Worm (Caenorhabditis elegans) whole organism, mixed stage, embryonic: ENCODE measurements around the gene K09H11.4.

Experiments used
- bed-3 ChIP-seq: fragments of 200-800 bp; sonication (Bioruptor generic); optimal IDR thresholded peaks from 3 replicates; lab custom pipeline; 2018; ENCODE audit warnings: mild to moderate bottlenecking, missing genetic modification characterization, moderate library complexity, missing compliant biosample characterization
- blmp-1 ChIP-seq: fragments of 150-350 bp; optimal IDR thresholded peaks from 2 replicates; lab custom pipeline; 2014; ENCODE audit warnings: missing biosample characterization, missing genetic modification characterization
- ceh-39 ChIP-seq: fragments of 150-350 bp; optimal IDR thresholded peaks from 2 replicates; lab custom pipeline; 2014; ENCODE audit warnings: missing biosample characterization, missing genetic modification characterization
- ceh-43 ChIP-seq: fragments of 200-800 bp; sonication (Bioruptor generic); optimal IDR thresholded peaks from 2 replicates; lab custom pipeline; 2018; ENCODE audit warnings: mild to moderate bottlenecking, missing genetic modification characterization, moderate library complexity, missing compliant biosample characterization
- ceh-83 ChIP-seq: fragments of 200-800 bp; sonication (Bioruptor generic); optimal IDR thresholded peaks from 2 replicates; lab custom pipeline; 2018; ENCODE audit warnings: mild to moderate bottlenecking, missing genetic modification characterization, missing compliant biosample characterization
- ces-1 ChIP-seq: fragments of 150-350 bp; optimal IDR thresholded peaks from 2 replicates; lab custom pipeline; 2014; ENCODE audit warnings: missing biosample characterization, missing genetic modification reagents, missing genetic modification characterization
- cnd-1 ChIP-seq: fragments of 200-800 bp; sonication (Bioruptor generic); optimal IDR thresholded peaks from 2 replicates; lab custom pipeline; 2018; ENCODE audit warnings: mild to moderate bottlenecking, missing genetic modification characterization, missing compliant biosample characterization
- drap-1 ChIP-seq: fragments of 200-800 bp; sonication (Bioruptor generic); optimal IDR thresholded peaks from 3 replicates; lab custom pipeline; 2018; ENCODE audit warnings: mild to moderate bottlenecking, missing genetic modification characterization, missing compliant biosample characterization
- elt-1 ChIP-seq: sonication (generic microtip); optimal IDR thresholded peaks from 2 replicates; lab custom pipeline; 2017; ENCODE audit warnings: missing genetic modification characterization, mild to moderate bottlenecking, missing compliant biosample characterization, antibody characterized with exemption, moderate library complexity, borderline replicate concordance; ENCODE audit not compliant: insufficient read depth
- elt-3 ChIP-seq: fragments of 150-350 bp; optimal IDR thresholded peaks from 2 replicates; lab custom pipeline; 2014; ENCODE audit warnings: missing biosample characterization, missing genetic modification characterization
- flh-1 ChIP-seq: fragments of 200-800 bp; sonication (Bioruptor generic); optimal IDR thresholded peaks from 2 replicates; lab custom pipeline; 2018; ENCODE audit warnings: mild to moderate bottlenecking, missing genetic modification characterization, moderate library complexity, missing compliant biosample characterization
- ham-2 ChIP-seq: fragments of 200-800 bp; sonication (Bioruptor generic); optimal IDR thresholded peaks from 2 replicates; lab custom pipeline; 2018; ENCODE audit warnings: mild to moderate bottlenecking, missing genetic modification characterization, missing compliant biosample characterization
- hlh-1 ChIP-seq: fragments of 150-350 bp; optimal IDR thresholded peaks from 2 replicates; lab custom pipeline; 2014; ENCODE audit warnings: missing biosample characterization, missing genetic modification reagents, missing genetic modification characterization
- lsy-2 ChIP-seq: fragments of 150-350 bp; optimal IDR thresholded peaks from 2 replicates; lab custom pipeline; 2014; ENCODE audit warnings: missing biosample characterization, missing genetic modification characterization
- mab-5 ChIP-seq: fragments of 150-350 bp; optimal IDR thresholded peaks from 2 replicates; lab custom pipeline; 2014; ENCODE audit warnings: missing biosample characterization, missing genetic modification characterization
- mep-1 ChIP-seq: fragments of 150-350 bp; optimal IDR thresholded peaks from 2 replicates; lab custom pipeline; 2017; ENCODE audit warnings: missing biosample characterization, missing genetic modification reagents, missing genetic modification characterization, inconsistent platforms
- mls-2 ChIP-seq: sonication (generic microtip); optimal IDR thresholded peaks from 2 replicates; lab custom pipeline; 2016; ENCODE audit warnings: mild to moderate bottlenecking, missing genetic modification characterization, moderate library complexity, missing compliant biosample characterization
- nhr-12 ChIP-seq: fragments of 150-350 bp; optimal IDR thresholded peaks from 2 replicates; lab custom pipeline; 2014; ENCODE audit warnings: missing biosample characterization, missing genetic modification characterization
- nhr-237 ChIP-seq: fragments of 150-350 bp; optimal IDR thresholded peaks from 2 replicates; lab custom pipeline; 2014; ENCODE audit warnings: missing biosample characterization, missing genetic modification characterization
- nhr-28 ChIP-seq: fragments of 150-350 bp; optimal IDR thresholded peaks from 2 replicates; lab custom pipeline; 2014; ENCODE audit warnings: missing biosample characterization, missing genetic modification characterization
- nhr-76 ChIP-seq: sonication (generic microtip); optimal IDR thresholded peaks from 2 replicates; lab custom pipeline; 2017; ENCODE audit warnings: missing biosample characterization, missing genetic modification characterization
- pha-4 ChIP-seq: fragments of 150-350 bp; optimal IDR thresholded peaks from 2 replicates; lab custom pipeline; 2018; ENCODE audit warnings: missing biosample characterization, missing genetic modification reagents, missing genetic modification characterization
- sem-2 ChIP-seq: fragments of 200-800 bp; sonication (Bioruptor generic); optimal IDR thresholded peaks from 2 replicates; lab custom pipeline; 2018; ENCODE audit warnings: mild to moderate bottlenecking, missing genetic modification characterization, missing compliant biosample characterization
- snpc-4 ChIP-seq: fragments of 150-350 bp; optimal IDR thresholded peaks from 2 replicates; lab custom pipeline; 2014; ENCODE audit warnings: missing biosample characterization, missing genetic modification characterization
- sptf-1 ChIP-seq: sonication (generic microtip); optimal IDR thresholded peaks from 2 replicates; lab custom pipeline; 2017; ENCODE audit warnings: mild to moderate bottlenecking, missing genetic modification characterization, moderate library complexity, missing compliant biosample characterization
- tbx-8 ChIP-seq: fragments of 200-800 bp; sonication (Bioruptor generic); optimal IDR thresholded peaks from 2 replicates; lab custom pipeline; 2018; ENCODE audit warnings: mild to moderate bottlenecking, missing genetic modification characterization, moderate library complexity, missing compliant biosample characterization
- unc-120 ChIP-seq: sonication (generic microtip); optimal IDR thresholded peaks from 2 replicates; lab custom pipeline; 2017; ENCODE audit warnings: missing genetic modification characterization, missing compliant biosample characterization; ENCODE audit not compliant: poor library complexity, severe bottlenecking
- unc-62 ChIP-seq: fragments of 150-350 bp; optimal IDR thresholded peaks from 2 replicates; lab custom pipeline; 2014; ENCODE audit warnings: missing biosample characterization, missing genetic modification reagents, missing genetic modification characterization
- zip-8 ChIP-seq: fragments of 150-350 bp; optimal IDR thresholded peaks from 2 replicates; lab custom pipeline; 2014; ENCODE audit warnings: missing biosample characterization, missing genetic modification characterization
- ztf-11 ChIP-seq: fragments of 150-350 bp; optimal IDR thresholded peaks from 2 replicates; lab custom pipeline; 2014; ENCODE audit warnings: missing biosample characterization, missing genetic modification characterization

The K09H11.4 gene

DNA sequence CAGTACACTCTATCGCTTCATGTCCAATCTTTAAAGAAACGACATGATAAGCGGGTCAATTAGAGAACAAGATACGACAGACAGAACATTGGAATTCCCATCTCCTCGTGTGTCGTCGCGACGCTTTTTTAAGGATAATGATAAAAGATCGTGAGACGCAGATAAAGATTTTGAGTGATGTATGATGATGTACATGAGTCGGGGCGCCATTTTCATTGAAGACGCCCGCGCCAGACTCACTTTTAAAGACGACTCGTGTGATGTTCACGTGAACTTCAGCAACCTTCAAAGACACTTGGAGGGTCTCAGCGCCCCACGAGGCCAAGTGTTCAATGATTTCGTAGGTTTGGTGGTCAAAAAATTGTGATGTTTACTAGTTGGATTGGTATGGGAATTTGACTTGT lies 41.9 kb upstream of the K09H11.4 start:
- TF ChIP-seq blmp-1 (tag; lab: Kevin White, UChicago) (no peak), elt-3 (tag; lab: Kevin White, UChicago) (no peak), unc-62 (no peak)

DNA sequence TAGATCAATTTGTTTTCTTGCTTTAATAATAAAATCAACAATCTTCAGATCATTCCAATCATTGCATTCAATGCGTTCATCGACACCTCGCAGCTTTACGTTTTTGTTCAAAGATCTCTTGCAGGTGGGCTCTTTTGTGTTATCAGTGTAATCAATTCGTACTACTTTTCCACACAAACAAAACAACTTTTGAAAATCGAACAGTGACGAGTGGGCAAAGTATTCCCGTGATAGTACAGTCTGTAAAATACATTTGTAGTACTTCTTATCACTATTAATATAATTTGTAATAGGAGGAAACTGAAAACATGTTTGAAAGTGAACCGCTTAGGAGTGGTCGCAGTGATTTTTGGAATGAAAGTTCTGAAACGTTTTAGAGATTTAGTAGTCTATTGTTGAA lies 38.7 kb upstream of the K09H11.4 start, which contains the start of gene pgph-2:
pgph-2 (plus strand) TSS at position 47 of the 400 bp plus-strand sequence.
- TF ChIP-seq snpc-4 (no peak), sptf-1 (tag; lab: Kevin White, UChicago) (no peak), flh-1 (GFP tag; lab: Kevin White, UChicago) (no peak), tbx-8 (GFP tag; lab: Kevin White, UChicago) (no peak), cnd-1 (tag; lab: Kevin White, UChicago) (no peak), nhr-237 (tag; lab: Kevin White, UChicago) (no peak), mep-1 (tag; lab: Kevin White, UChicago) (no peak), unc-62 (no peak), ces-1 (GFP tag; lab: Kevin White, UChicago) (no peak), elt-1 (tag; lab: Kevin White, UChicago) (no peak), hlh-1 (tag; lab: Kevin White, UChicago) (no peak), zip-8 (tag; lab: Kevin White, UChicago) (no peak), drap-1 (no peak), nhr-28 (tag; lab: Kevin White, UChicago) (no peak), nhr-76 (tag; lab: Kevin White, UChicago) (no peak), nhr-12 (no peak)

DNA sequence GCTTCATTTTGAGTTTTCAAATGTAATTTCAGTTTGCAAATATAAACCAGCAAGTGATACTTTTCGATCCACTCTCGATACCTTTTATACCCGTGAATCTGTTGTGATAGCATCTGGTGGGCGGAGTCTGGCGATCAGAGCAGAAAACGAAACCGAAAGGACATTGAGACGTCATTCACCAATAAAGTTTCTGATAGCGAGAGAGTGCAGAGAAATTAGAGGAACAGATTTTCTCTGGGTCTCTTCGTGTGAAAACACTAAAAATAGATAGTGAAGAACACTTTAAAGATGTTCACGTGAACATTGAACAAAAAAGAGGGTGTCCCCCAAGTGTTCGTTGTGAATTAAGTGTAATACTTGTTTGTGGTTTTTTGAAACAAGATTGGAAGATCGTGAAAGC lies 37.4 kb upstream of the K09H11.4 start, which contains the start of gene pgph-3:
pgph-3 (minus strand) TSS at position 60 of the 400 bp plus-strand sequence.
- no peak for TF ChIP-seq ces-1 (GFP tag; lab: Kevin White, UChicago)
- TF ChIP-seq unc-120, result peak; percentile 40
- no peak for TF ChIP-seq snpc-4
- peak; percentile 46 for TF ChIP-seq blmp-1 (tag; lab: Kevin White, UChicago)
- no peak for TF ChIP-seq ceh-43 (GFP tag; lab: Kevin White, UChicago)
- no peak for TF ChIP-seq ceh-83 (GFP tag; lab: Kevin White, UChicago)
- TF ChIP-seq sem-2 (GFP tag; lab: Kevin White, UChicago), result no peak
- no peak for TF ChIP-seq ham-2 (GFP tag; lab: Kevin White, UChicago)
- TF ChIP-seq lsy-2 (tag; lab: Kevin White, UChicago), result no peak

DNA sequence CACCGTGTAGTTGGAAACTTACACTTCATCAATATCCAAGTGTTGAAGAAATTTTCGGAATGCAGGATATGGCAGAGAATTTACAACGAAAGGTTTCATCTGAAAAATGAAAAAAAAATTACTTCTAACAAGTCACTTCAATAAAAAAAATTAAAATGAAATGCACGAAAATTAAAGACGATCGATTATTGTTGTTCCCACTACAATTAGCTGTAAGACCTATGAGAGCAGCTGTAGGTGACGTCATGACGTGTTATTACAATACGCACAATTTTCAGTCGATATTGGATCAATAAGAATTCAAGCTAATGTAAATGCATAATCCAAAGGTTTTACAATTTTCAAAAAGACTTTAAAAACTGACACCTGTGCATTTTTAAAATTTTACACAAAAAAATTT lies 33.8 kb upstream of the K09H11.4 start, which contains the start of gene C53A3.1:
C53A3.1 (minus strand) TSS at position 101 of the 400 bp plus-strand sequence.
- TF ChIP-seq sptf-1 (tag; lab: Kevin White, UChicago) (no peak), tbx-8 (GFP tag; lab: Kevin White, UChicago) (no peak), nhr-237 (tag; lab: Kevin White, UChicago) (no peak), pha-4 (tag; lab: Kevin White, UChicago) (no peak), blmp-1 (tag; lab: Kevin White, UChicago) (no peak), ztf-11 (tag; lab: Kevin White, UChicago) (no peak), ceh-83 (GFP tag; lab: Kevin White, UChicago) (no peak), sem-2 (GFP tag; lab: Kevin White, UChicago) (no peak), nhr-12 (no peak), mab-5 (tag; lab: Kevin White, UChicago) (no peak), unc-62 (no peak), ceh-43 (GFP tag; lab: Kevin White, UChicago) (no peak), ham-2 (GFP tag; lab: Kevin White, UChicago) (no peak), elt-1 (tag; lab: Kevin White, UChicago) (no peak), ces-1 (GFP tag; lab: Kevin White, UChicago) (no peak), mls-2 (tag; lab: Kevin White, UChicago) (no peak), elt-3 (tag; lab: Kevin White, UChicago) (no peak)

DNA sequence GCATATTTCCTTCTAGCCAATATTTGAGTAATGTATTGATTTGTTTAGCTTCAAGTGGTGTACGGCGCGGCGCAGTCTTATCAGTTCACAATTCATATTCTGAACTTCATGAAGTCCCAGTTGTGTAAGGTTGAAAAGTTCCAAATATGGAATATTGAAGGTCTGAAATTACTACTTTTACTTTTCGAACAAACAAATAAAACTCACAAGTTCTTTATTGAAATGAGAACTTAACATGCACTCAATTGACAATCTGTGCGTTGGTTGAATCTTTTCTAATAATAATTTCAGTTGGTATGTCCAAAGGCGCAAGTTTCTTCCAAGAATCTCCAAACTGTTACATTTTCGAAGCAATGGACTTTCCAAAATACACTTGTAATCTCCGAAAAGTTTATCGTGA lies 32.4 kb upstream of the K09H11.4 start, which contains the start of gene C53A3.4:
C53A3.4 (minus strand) TSS at position 101 of the 400 bp plus-strand sequence.
- TF ChIP-seq ceh-39 (tag; lab: Kevin White, UChicago) (no peak), drap-1 (no peak), hlh-1 (tag; lab: Kevin White, UChicago) (no peak), mab-5 (tag; lab: Kevin White, UChicago) (no peak), ham-2 (GFP tag; lab: Kevin White, UChicago) (no peak), nhr-76 (tag; lab: Kevin White, UChicago) (no peak), bed-3 (GFP tag; lab: Kevin White, UChicago) (no peak), mls-2 (tag; lab: Kevin White, UChicago) (no peak)
